Fruit fly (Drosophila melanogaster) whole organism, embryonic: ENCODE data around the gene CG33298.

ENCODE experiments used
- Ada2b ChIP-seq: fragments of 200-800 bp; sonication (Bioruptor generic); IDR thresholded peaks from 2 replicates; pipeline ENCODE4 v1.3.6; 2022; ENCODE audit warnings: missing biosample characterization, missing genetic modification characterization
- CG10209 ChIP-seq: fragments of 200-800 bp; sonication (Bioruptor generic); optimal IDR thresholded peaks from 3 replicates; lab custom pipeline; 2017; ENCODE audit warnings: missing biosample characterization, mild to moderate bottlenecking, missing genetic modification characterization, missing genetic modification reagents
- CG11504 ChIP-seq: fragments of 200-800 bp; sonication (Bioruptor generic); optimal IDR thresholded peaks from 3 replicates; lab custom pipeline; 2019; ENCODE audit warnings: missing biosample characterization, mild to moderate bottlenecking, missing genetic modification characterization, moderate library complexity
- CG11723 ChIP-seq: fragments of 200-800 bp; sonication (Bioruptor generic); optimal IDR thresholded peaks from 2 replicates; lab custom pipeline; 2017; ENCODE audit warnings: missing biosample characterization, mild to moderate bottlenecking, missing genetic modification characterization
- CG12104 ChIP-seq: fragments of 200-800 bp; sonication (Bioruptor generic); optimal IDR thresholded peaks from 3 replicates; lab custom pipeline; 2016; ENCODE audit warnings: missing biosample characterization, missing genetic modification characterization
- CG1233 ChIP-seq: fragments of 200-800 bp; sonication (Bioruptor generic); optimal IDR thresholded peaks from 4 replicates; lab custom pipeline; 2018; ENCODE audit warnings: missing biosample characterization, mild to moderate bottlenecking, missing genetic modification characterization
- CG13894 ChIP-seq: fragments of 200-800 bp; sonication (Bioruptor generic); optimal IDR thresholded peaks from 3 replicates; lab custom pipeline; 2018; ENCODE audit warnings: missing biosample characterization, mild to moderate bottlenecking, missing genetic modification characterization, moderate library complexity
- CG15514 ChIP-seq: fragments of 200-800 bp; sonication (Bioruptor generic); optimal IDR thresholded peaks from 3 replicates; lab custom pipeline; 2017; ENCODE audit warnings: missing biosample characterization, missing genetic modification characterization, mild to moderate bottlenecking, moderate library complexity, missing genetic modification reagents
- CG17359 ChIP-seq: fragments of 200-800 bp; sonication (Bioruptor generic); optimal IDR thresholded peaks from 3 replicates; lab custom pipeline; 2018; ENCODE audit warnings: missing biosample characterization, mild to moderate bottlenecking, missing genetic modification characterization, moderate library complexity
- CG2889 ChIP-seq: fragments of 200-800 bp; sonication (Bioruptor generic); IDR thresholded peaks from 3 replicates; pipeline ENCODE4 v1.3.6; 2022; ENCODE audit warnings: missing biosample characterization, missing genetic modification characterization
- CG31365 ChIP-seq: fragments of 200-800 bp; sonication (Bioruptor generic); optimal IDR thresholded peaks from 2 replicates; lab custom pipeline; 2018; ENCODE audit warnings: missing biosample characterization, mild to moderate bottlenecking, missing genetic modification characterization
- CG32532 ChIP-seq: fragments of 200-800 bp; sonication (Bioruptor generic); IDR thresholded peaks from 2 replicates; pipeline ENCODE4 v1.3.6; 2022; ENCODE audit warnings: missing biosample characterization, missing genetic modification characterization
- CG3995 ChIP-seq: fragments of 200-800 bp; sonication (Bioruptor generic); optimal IDR thresholded peaks from 3 replicates; lab custom pipeline; 2016; ENCODE audit warnings: missing biosample characterization, missing genetic modification characterization
- CG4282 ChIP-seq: fragments of 200-800 bp; sonication (Bioruptor generic); optimal IDR thresholded peaks from 2 replicates; lab custom pipeline; 2016; ENCODE audit warnings: missing biosample characterization, missing genetic modification characterization
- CG4328 ChIP-seq: fragments of 200-800 bp; sonication (Bioruptor generic); optimal IDR thresholded peaks from 3 replicates; lab custom pipeline; 2017; ENCODE audit warnings: missing biosample characterization, missing genetic modification reagents, missing genetic modification characterization
- CG9817 ChIP-seq: fragments of 200-800 bp; sonication (Bioruptor generic); optimal IDR thresholded peaks from 2 replicates; lab custom pipeline; 2018; ENCODE audit warnings: missing biosample characterization, mild to moderate bottlenecking, missing genetic modification characterization, moderate library complexity
- Chrac-16 ChIP-seq: fragments of 200-800 bp; sonication (Bioruptor generic); optimal IDR thresholded peaks from 3 replicates; lab custom pipeline; 2016; ENCODE audit warnings: missing biosample characterization, missing genetic modification characterization
- Dad ChIP-seq: fragments of 200-800 bp; sonication (Bioruptor generic); optimal IDR thresholded peaks from 3 replicates; lab custom pipeline; 2016; ENCODE audit warnings: missing biosample characterization, missing genetic modification characterization
- Dip2 ChIP-seq: fragments of 200-800 bp; sonication (Bioruptor generic); IDR thresholded peaks from 2 replicates; pipeline ENCODE4 v1.3.6; 2022; ENCODE audit warnings: missing biosample characterization, missing genetic modification characterization
- Dll ChIP-seq: fragments of 200-800 bp; sonication (Bioruptor generic); IDR thresholded peaks from 4 replicates; pipeline ENCODE4 v1.3.6; 2022; ENCODE audit warnings: missing biosample characterization, missing genetic modification characterization; ENCODE audit not compliant: partially characterized antibody
- Gsc ChIP-seq: fragments of 200-800 bp; sonication (Bioruptor generic); IDR thresholded peaks from 2 replicates; pipeline ENCODE4 v1.3.6; 2022; ENCODE audit warnings: missing biosample characterization, missing genetic modification characterization
- HLH4C ChIP-seq: fragments of 200-800 bp; sonication (Bioruptor generic); IDR thresholded peaks from 3 replicates; pipeline ENCODE4 v1.3.6; 2022; ENCODE audit warnings: missing biosample characterization, missing genetic modification characterization; ENCODE audit not compliant: partially characterized antibody
- Hr78 ChIP-seq, 2 experiments: fragments of 200-800 bp in 1 of 2; fragments of >200 bp in 1 of 2; sonication (Bioruptor generic) in 1 of 2; optimal IDR thresholded peaks; 2 replicates each; lab custom pipeline; 2017 to 2019; ENCODE audit warnings: missing biosample characterization in 2 of 2, missing genetic modification characterization in 2 of 2, mild to moderate bottlenecking in 1 of 2, moderate library complexity in 1 of 2
- Hsf ChIP-seq: fragments of 200-800 bp; sonication (Bioruptor generic); optimal IDR thresholded peaks from 3 replicates; lab custom pipeline; 2016; ENCODE audit warnings: missing biosample characterization, missing genetic modification characterization
- Kr ChIP-seq: fragments of 200-800 bp; sonication (Bioruptor generic); optimal IDR thresholded peaks from 2 replicates; lab custom pipeline; 2017; ENCODE audit warnings: missing biosample characterization, mild to moderate bottlenecking, missing genetic modification characterization
- Lim3 ChIP-seq: fragments of 200-800 bp; sonication (Bioruptor generic); IDR thresholded peaks from 2 replicates; pipeline ENCODE4 v1.3.6; 2022; ENCODE audit warnings: missing biosample characterization, missing genetic modification characterization
- MBD-R2 ChIP-seq: fragments of 200-800 bp; sonication (Bioruptor generic); IDR thresholded peaks from 2 replicates; pipeline ENCODE4 v1.3.6; 2022; ENCODE audit warnings: missing biosample characterization, missing genetic modification characterization
- Oli ChIP-seq: fragments of 200-800 bp; sonication (Bioruptor generic); optimal IDR thresholded peaks from 2 replicates; lab custom pipeline; 2018; ENCODE audit warnings: missing biosample characterization, mild to moderate bottlenecking, missing genetic modification characterization, moderate library complexity
- Optix ChIP-seq: fragments of 200-800 bp; sonication (Bioruptor generic); IDR thresholded peaks from 3 replicates; pipeline ENCODE4 v1.3.6; 2022; ENCODE audit warnings: missing biosample characterization, missing genetic modification characterization
- Sin3A ChIP-seq: fragments of >200 bp; optimal IDR thresholded peaks from 2 replicates; lab custom pipeline; 2018
- Ssrp ChIP-seq: fragments of 200-800 bp; sonication (Bioruptor generic); optimal IDR thresholded peaks from 2 replicates; lab custom pipeline; 2018; ENCODE audit warnings: missing biosample characterization, mild to moderate bottlenecking, missing genetic modification characterization, moderate library complexity
- Usf ChIP-seq: fragments of 200-800 bp; sonication (Bioruptor generic); optimal IDR thresholded peaks from 2 replicates; lab custom pipeline; 2017; ENCODE audit warnings: missing genotype, missing biosample characterization, missing genetic modification characterization
- br ChIP-seq: fragments of >200 bp; optimal IDR thresholded peaks from 2 replicates; lab custom pipeline; 2017
- cg ChIP-seq: fragments of 200-800 bp; sonication (Bioruptor generic); optimal IDR thresholded peaks from 3 replicates; lab custom pipeline; 2019; ENCODE audit warnings: missing biosample characterization, mild to moderate bottlenecking, missing genetic modification characterization, moderate library complexity
- hbn ChIP-seq: fragments of 200-800 bp; sonication (Bioruptor generic); IDR thresholded peaks from 2 replicates; pipeline ENCODE4 v1.3.6; 2022; ENCODE audit warnings: missing biosample characterization, missing genetic modification characterization; ENCODE audit not compliant: partially characterized antibody
- lmd ChIP-seq: fragments of 200-800 bp; sonication (Bioruptor generic); IDR thresholded peaks from 2 replicates; pipeline ENCODE4 v1.3.6; 2022; ENCODE audit warnings: missing biosample characterization, missing genetic modification characterization
- maf-S ChIP-seq: fragments of 200-800 bp; sonication (Bioruptor generic); optimal IDR thresholded peaks from 2 replicates; lab custom pipeline; 2016; ENCODE audit warnings: missing biosample characterization, missing genetic modification characterization
- oc ChIP-seq: fragments of 200-800 bp; sonication (Bioruptor generic); optimal IDR thresholded peaks from 2 replicates; lab custom pipeline; 2018; ENCODE audit warnings: missing biosample characterization, mild to moderate bottlenecking, missing genetic modification characterization, moderate library complexity
- pan ChIP-seq, 4 experiments: fragments of >200 bp in 3 of 4; fragments of 200-800 bp in 1 of 4; sonication (Bioruptor generic) in 1 of 4; optimal IDR thresholded peaks in 3 of 4; IDR thresholded peaks in 1 of 4; 2 replicates each; pipeline versions ENCODE4 v1.3.6 to Lab custom; 2017 to 2022; ENCODE audit warnings: missing biosample characterization in 2 of 4, missing genetic modification characterization in 2 of 4, mixed read lengths in 1 of 4
- pb ChIP-seq: fragments of 200-800 bp; sonication (Bioruptor generic); optimal IDR thresholded peaks from 3 replicates; lab custom pipeline; 2016; ENCODE audit warnings: missing biosample characterization, missing genetic modification characterization
- pnt ChIP-seq: fragments of 200-800 bp; sonication (Bioruptor generic); optimal IDR thresholded peaks from 3 replicates; lab custom pipeline; 2016; ENCODE audit warnings: missing biosample characterization, missing genetic modification characterization
- slbo ChIP-seq: fragments of 200-800 bp; sonication (Bioruptor generic); IDR thresholded peaks from 2 replicates; pipeline ENCODE4 v1.3.6; 2022; ENCODE audit warnings: missing biosample characterization, missing genetic modification characterization
- sqz ChIP-seq: fragments of 200-800 bp; sonication (Bioruptor generic); optimal IDR thresholded peaks from 3 replicates; lab custom pipeline; 2018; ENCODE audit warnings: missing biosample characterization, mild to moderate bottlenecking, missing genetic modification characterization
- stc ChIP-seq: fragments of 200-800 bp; sonication (Bioruptor generic); IDR thresholded peaks from 2 replicates; pipeline ENCODE4 v1.3.6; 2022; ENCODE audit warnings: missing biosample characterization, missing genetic modification characterization
- unc-4 ChIP-seq: fragments of 200-800 bp; sonication (Bioruptor generic); IDR thresholded peaks from 2 replicates; pipeline ENCODE4 v1.3.6; 2022; ENCODE audit warnings: missing biosample characterization, missing genetic modification characterization; ENCODE audit not compliant: partially characterized antibody
- vvl ChIP-seq: fragments of 200-800 bp; sonication (Bioruptor generic); IDR thresholded peaks from 2 replicates; pipeline ENCODE4 v1.3.6; 2022; ENCODE audit warnings: missing biosample characterization, missing genetic modification characterization
- wek ChIP-seq: fragments of 200-800 bp; sonication (Bioruptor generic); optimal IDR thresholded peaks from 3 replicates; lab custom pipeline; 2018; ENCODE audit warnings: missing biosample characterization, mild to moderate bottlenecking, missing genetic modification characterization, moderate library complexity
- zen ChIP-seq: fragments of 200-800 bp; sonication (Bioruptor generic); optimal IDR thresholded peaks from 3 replicates; lab custom pipeline; 2018; ENCODE audit warnings: missing biosample characterization, mild to moderate bottlenecking, missing genetic modification characterization, moderate library complexity
- zfh1 ChIP-seq: fragments of 200-800 bp; sonication (Bioruptor generic); IDR thresholded peaks from 3 replicates; pipeline ENCODE4 v1.3.6; 2022; ENCODE audit warnings: missing biosample characterization, missing genetic modification characterization

The CG33298 gene

dm6 chr2L:9568360-9569088 lies 73.2 kb downstream of the CG33298 start, which contains the start of gene brwl (continued):
- TF ChIP-seq vvl (GFP tag; lab: Robert Waterston, UW) (peak; percentile 99), pb (GFP tag; lab: Kevin White, UChicago) (peak; percentile 95), CG3995 (GFP tag; lab: Kevin White, UChicago) (peak; percentile 83), wek (GFP tag; lab: Kevin White, UChicago) (peak; percentile 87), Lim3 (GFP tag; lab: Robert Waterston, UW) (peak; percentile 92), CG9817 (peak; percentile 98), CG32532 (GFP tag; lab: Robert Waterston, UW) (peak; percentile 98), maf-S (GFP tag; lab: Kevin White, UChicago) (peak; percentile 98), HLH4C (GFP tag; lab: Robert Waterston, UW) (no peak), Usf (GFP tag; lab: Kevin White, UChicago) (peak; percentile 97), Hr78 (GFP tag; optimal IDR thresholded peaks at IDR 0.05; lab: Kevin White, UChicago) (peak in 1 of 2 experiments; percentile 95), CG17359 (peak; percentile 99), Dll (GFP tag; lab: Robert Waterston, UW) (no peak), br (no peak), Dip2 (GFP tag; lab: Robert Waterston, UW) (peak; percentile 77), pan (optimal IDR thresholded peaks at IDR 0.05; lab: Kevin White, UChicago) (no peak), pan (GFP tag; optimal IDR thresholded peaks at IDR 0.05 in 1 of 2, IDR thresholded peaks at IDR 0.05 in 1 of 2) (peak in 1 of 2 experiments; percentile 98), slbo (GFP tag; lab: Robert Waterston, UW) (peak; percentile 98), CG31365 (tag; lab: Kevin White, UChicago) (peak; percentile 90), sqz (GFP tag; lab: Kevin White, UChicago) (peak; percentile 98), Hsf (GFP tag; lab: Kevin White, UChicago) (peak; percentile 99), stc (GFP tag; lab: Robert Waterston, UW) (peak; percentile 99), MBD-R2 (peak; percentile 97), hbn (GFP tag; lab: Robert Waterston, UW) (no peak), CG12104 (GFP tag; lab: Kevin White, UChicago) (peak; percentile 99), zen (tag; lab: Kevin White, UChicago) (peak; percentile 99), unc-4 (GFP tag; lab: Robert Waterston, UW) (0 out of 2 replicates have a peak, but pooled peaks have one; percentile 11), Ssrp (tag; lab: Kevin White, UChicago) (peak; percentile 99), CG11723 (peak; percentile 97), zfh1 (GFP tag; lab: Robert Waterston, UW) (peak; percentile 98), pnt (GFP tag; lab: Kevin White, UChicago) (peak; percentile 98), CG15514 (GFP tag; lab: Kevin White, UChicago) (peak; percentile 94), Chrac-16 (GFP tag; lab: Kevin White, UChicago) (peak; percentile 99), cg (GFP tag; lab: Kevin White, UChicago) (peak; percentile 99), Ada2b (GFP tag; lab: Robert Waterston, UW) (peak; percentile 99), Kr (GFP tag; lab: Kevin White, UChicago) (peak; percentile 88), CG1233 (peak; percentile 99), CG2889 (GFP tag; lab: Robert Waterston, UW) (peak; percentile 97), Sin3A (lab: Kevin White, UChicago) (no peak), Optix (GFP tag; lab: Robert Waterston, UW) (peak; percentile 93; the same call in 2 of the 3 replicates), Oli (tag; lab: Kevin White, UChicago) (peak; percentile 99), oc (tag; lab: Kevin White, UChicago) (peak; percentile 98), Gsc (GFP tag; lab: Robert Waterston, UW) (peak; percentile 95), CG4282 (GFP tag; lab: Kevin White, UChicago) (peak; percentile 91), CG10209 (GFP tag; lab: Kevin White, UChicago) (peak; percentile 99), Dad (GFP tag; lab: Kevin White, UChicago) (peak; percentile 97), CG11504 (tag; lab: Kevin White, UChicago) (peak; percentile 98), lmd (peak; percentile 99), CG13894 (tag; lab: Kevin White, UChicago) (peak; percentile 97), CG4328 (GFP tag; lab: Kevin White, UChicago) (peak; percentile 99)
